Worm (Caenorhabditis elegans) whole organism, L2 larva: ENCODE data around the gene cdr-3.

Source experiments
- R02D3.7 ChIP-seq: fragments of 150-350 bp; optimal IDR thresholded peaks from 2 replicates; lab custom pipeline; 2014; ENCODE audit warnings: missing biosample characterization, missing genetic modification characterization
- alr-1 ChIP-seq: fragments of 150-350 bp; optimal IDR thresholded peaks from 2 replicates; lab custom pipeline; 2014; ENCODE audit warnings: missing biosample characterization, missing genetic modification characterization
- aly-2 ChIP-seq: fragments of 150-350 bp; optimal IDR thresholded peaks from 2 replicates; lab custom pipeline; 2014; ENCODE audit warnings: missing biosample characterization, missing genetic modification characterization
- ama-1 ChIP-seq: fragments of 150-350 bp; optimal IDR thresholded peaks from 2 replicates; lab custom pipeline; 2018; ENCODE audit warnings: inconsistent platforms
- dmd-4 ChIP-seq: sonication (generic microtip); optimal IDR thresholded peaks from 2 replicates; lab custom pipeline; 2017; ENCODE audit warnings: missing biosample characterization, missing genetic modification characterization
- nhr-11 ChIP-seq: fragments of 150-350 bp; optimal IDR thresholded peaks from 2 replicates; lab custom pipeline; 2014; ENCODE audit warnings: missing biosample characterization, missing genetic modification characterization
- nhr-25 ChIP-seq: fragments of 150-350 bp; sonication (generic microtip); optimal IDR thresholded peaks from 3 replicates; lab custom pipeline; 2014; ENCODE audit warnings: missing biosample characterization, missing genetic modification characterization
- nhr-77 ChIP-seq: fragments of 150-350 bp; optimal IDR thresholded peaks from 2 replicates; lab custom pipeline; 2014; ENCODE audit warnings: missing biosample characterization, missing genetic modification characterization
- snpc-4 ChIP-seq: fragments of 150-350 bp; optimal IDR thresholded peaks from 2 replicates; lab custom pipeline; 2014; ENCODE audit warnings: missing biosample characterization, missing genetic modification characterization
- zag-1 ChIP-seq: fragments of 150-350 bp; optimal IDR thresholded peaks from 2 replicates; lab custom pipeline; 2014; ENCODE audit warnings: missing biosample characterization, missing genetic modification characterization

ce11 chrV:12421360-12421759 lies 4.2 kb upstream of the cdr-3 start:
- TF ChIP-seq nhr-25 (tag; lab: Kevin White, UChicago) (no peak), R02D3.7 (tag; lab: Kevin White, UChicago) (no peak), snpc-4 (tag; lab: Kevin White, UChicago) (no peak), ama-1 (lab: Kevin White, UChicago) (no peak), nhr-11 (tag; lab: Kevin White, UChicago) (no peak), nhr-77 (no peak), alr-1 (tag; lab: Kevin White, UChicago) (no peak), aly-2 (tag; lab: Kevin White, UChicago) (no peak), zag-1 (tag; lab: Kevin White, UChicago) (no peak), dmd-4 (tag; lab: Kevin White, UChicago) (no peak)
